Fruit fly (Drosophila melanogaster) whole organism, embryonic: ENCODE data around the gene Torsin.

ENCODE experiments used
- CG10209 ChIP-seq: fragments of 200-800 bp; sonication (Bioruptor generic); optimal IDR thresholded peaks from 3 replicates; lab custom pipeline; 2017; ENCODE audit warnings: missing biosample characterization, mild to moderate bottlenecking, missing genetic modification characterization, missing genetic modification reagents
- CG10543 ChIP-seq: fragments of 200-800 bp; sonication (Bioruptor generic); optimal IDR thresholded peaks from 3 replicates; lab custom pipeline; 2017; ENCODE audit warnings: missing biosample characterization, mild to moderate bottlenecking, missing genetic modification characterization, moderate library complexity
- CG14667 ChIP-seq: fragments of 200-800 bp; sonication (Bioruptor generic); IDR thresholded peaks from 2 replicates; pipeline ENCODE4 v1.3.6; 2022; ENCODE audit warnings: missing biosample characterization, missing genetic modification characterization
- CG16813 ChIP-seq: fragments of 200-800 bp; sonication (Bioruptor generic); IDR thresholded peaks from 3 replicates; pipeline ENCODE4 v1.3.6; 2022; ENCODE audit warnings: missing biosample characterization, missing genetic modification characterization; ENCODE audit not compliant: partially characterized antibody
- CG17359 ChIP-seq: fragments of 200-800 bp; sonication (Bioruptor generic); optimal IDR thresholded peaks from 3 replicates; lab custom pipeline; 2018; ENCODE audit warnings: missing biosample characterization, mild to moderate bottlenecking, missing genetic modification characterization, moderate library complexity
- CG2199 ChIP-seq: fragments of 200-800 bp; sonication (Bioruptor generic); IDR thresholded peaks from 3 replicates; pipeline ENCODE4 v1.3.6; 2022; ENCODE audit warnings: missing biosample characterization, missing genetic modification characterization
- CG33213 ChIP-seq: fragments of 200-800 bp; sonication (Bioruptor generic); optimal IDR thresholded peaks from 3 replicates; lab custom pipeline; 2016; ENCODE audit warnings: missing biosample characterization, missing genetic modification characterization
- CG34422 ChIP-seq: fragments of 200-800 bp; sonication (Bioruptor generic); IDR thresholded peaks from 3 replicates; pipeline ENCODE4 v1.3.6; 2022; ENCODE audit warnings: missing biosample characterization, missing genetic modification characterization
- CG4707 ChIP-seq: fragments of 200-800 bp; sonication (Bioruptor generic); optimal IDR thresholded peaks from 2 replicates; lab custom pipeline; 2018; ENCODE audit warnings: missing biosample characterization, mild to moderate bottlenecking, missing genetic modification characterization, moderate library complexity
- CG6272 ChIP-seq: fragments of 200-800 bp; sonication (Bioruptor generic); IDR thresholded peaks from 2 replicates; pipeline ENCODE4 v1.3.6; 2022; ENCODE audit warnings: missing biosample characterization, missing genetic modification characterization
- CG9609 ChIP-seq: fragments of 200-800 bp; sonication (Bioruptor generic); optimal IDR thresholded peaks from 3 replicates; lab custom pipeline; 2016; ENCODE audit warnings: missing biosample characterization, missing genetic modification characterization
- CG9727 ChIP-seq: fragments of 200-800 bp; sonication (Bioruptor generic); optimal IDR thresholded peaks from 3 replicates; lab custom pipeline; 2017; ENCODE audit warnings: missing biosample characterization, mild to moderate bottlenecking, missing genetic modification characterization
- CG9797 ChIP-seq: fragments of 200-800 bp; sonication (Bioruptor generic); optimal IDR thresholded peaks from 3 replicates; lab custom pipeline; 2018; ENCODE audit warnings: missing biosample characterization, mild to moderate bottlenecking, missing genetic modification characterization
- Camta ChIP-seq: fragments of 200-800 bp; sonication (Bioruptor generic); optimal IDR thresholded peaks from 2 replicates; lab custom pipeline; 2016; ENCODE audit warnings: missing biosample characterization, missing genetic modification characterization
- CoRest ChIP-seq: fragments of 200-800 bp; sonication (Bioruptor generic); optimal IDR thresholded peaks from 3 replicates; lab custom pipeline; 2018; ENCODE audit warnings: missing biosample characterization, mild to moderate bottlenecking, missing genetic modification characterization, moderate library complexity
- Dfd ChIP-seq, 2 experiments: fragments of >200 bp; optimal IDR thresholded peaks; 2 replicates each; lab custom pipeline; 2017; ENCODE audit warnings: missing biosample characterization in 2 of 2, missing genetic modification characterization in 2 of 2
- E2f1 ChIP-seq: fragments of 200-800 bp; sonication (Bioruptor generic); IDR thresholded peaks from 2 replicates; pipeline ENCODE4 v1.3.6; 2022; ENCODE audit warnings: missing biosample characterization, missing genetic modification characterization
- H15 ChIP-seq: fragments of 200-800 bp; sonication (Bioruptor generic); IDR thresholded peaks from 3 replicates; pipeline ENCODE4 v1.3.6; 2022; ENCODE audit warnings: missing biosample characterization, missing genetic modification characterization
- Lim3 ChIP-seq: fragments of 200-800 bp; sonication (Bioruptor generic); IDR thresholded peaks from 2 replicates; pipeline ENCODE4 v1.3.6; 2022; ENCODE audit warnings: missing biosample characterization, missing genetic modification characterization
- Max ChIP-seq: fragments of 200-800 bp; sonication (Bioruptor generic); optimal IDR thresholded peaks from 2 replicates; lab custom pipeline; 2016; ENCODE audit warnings: missing biosample characterization, mild to moderate bottlenecking, missing genetic modification characterization
- Meics ChIP-seq: fragments of 200-800 bp; sonication (Bioruptor generic); optimal IDR thresholded peaks from 2 replicates; lab custom pipeline; 2017; ENCODE audit warnings: missing biosample characterization, mild to moderate bottlenecking, missing genetic modification characterization
- Nf-YC ChIP-seq: fragments of 200-800 bp; optimal IDR thresholded peaks from 3 replicates; lab custom pipeline; 2019; ENCODE audit warnings: missing biosample characterization, mild to moderate bottlenecking, missing genetic modification characterization, moderate library complexity
- Pdp1 ChIP-seq, 2 experiments: fragments of 200-800 bp; sonication (Bioruptor generic); optimal IDR thresholded peaks; 3 replicates each; lab custom pipeline; 2016; ENCODE audit warnings: missing biosample characterization in 2 of 2, missing genetic modification characterization in 2 of 2, mild to moderate bottlenecking in 1 of 2, moderate library complexity in 1 of 2
- Rfx ChIP-seq: fragments of 200-800 bp; sonication (Bioruptor generic); IDR thresholded peaks from 2 replicates; pipeline ENCODE4 v1.3.6; 2022; ENCODE audit warnings: missing biosample characterization, missing genetic modification characterization
- Sox100B ChIP-seq: fragments of 200-800 bp; sonication (Bioruptor generic); optimal IDR thresholded peaks from 3 replicates; lab custom pipeline; 2018; ENCODE audit warnings: missing biosample characterization, mild to moderate bottlenecking, missing genetic modification characterization
- Sox102F ChIP-seq: fragments of 200-800 bp; sonication (Bioruptor generic); optimal IDR thresholded peaks from 2 replicates; lab custom pipeline; 2018; ENCODE audit warnings: missing biosample characterization, mild to moderate bottlenecking, missing genetic modification characterization, moderate library complexity
- Vsx1 ChIP-seq: fragments of 200-800 bp; sonication (Bioruptor generic); optimal IDR thresholded peaks from 2 replicates; lab custom pipeline; 2017; ENCODE audit warnings: missing biosample characterization, mild to moderate bottlenecking, missing genetic modification characterization, missing genetic modification reagents
- caup ChIP-seq: fragments of 200-800 bp; sonication (Bioruptor generic); optimal IDR thresholded peaks from 3 replicates; lab custom pipeline; 2017; ENCODE audit warnings: missing biosample characterization, mild to moderate bottlenecking, missing genetic modification characterization, moderate library complexity; ENCODE audit not compliant: severe bottlenecking
- crp ChIP-seq, 2 experiments: fragments of 200-800 bp; sonication (Bioruptor generic); optimal IDR thresholded peaks; 2 replicates in 1 of 2; 3 replicates in 1 of 2; lab custom pipeline; 2017; ENCODE audit warnings: missing biosample characterization in 2 of 2, missing genetic modification characterization in 2 of 2, mild to moderate bottlenecking in 1 of 2, moderate library complexity in 1 of 2
- cwo ChIP-seq: fragments of 200-800 bp; sonication (Bioruptor generic); optimal IDR thresholded peaks from 3 replicates; lab custom pipeline; 2017; ENCODE audit warnings: missing biosample characterization, missing genetic modification characterization, mild to moderate bottlenecking, moderate library complexity, missing genetic modification reagents
- dm ChIP-seq: fragments of 200-800 bp; sonication (Bioruptor generic); optimal IDR thresholded peaks from 3 replicates; lab custom pipeline; 2016; ENCODE audit warnings: missing biosample characterization, missing genetic modification characterization
- dysf ChIP-seq: fragments of 200-800 bp; sonication (Bioruptor generic); IDR thresholded peaks from 3 replicates; pipeline ENCODE4 v1.3.6; 2022; ENCODE audit warnings: missing biosample characterization, missing genetic modification characterization
- ewg ChIP-seq: fragments of 200-800 bp; sonication (Bioruptor generic); optimal IDR thresholded peaks from 3 replicates; lab custom pipeline; 2017; ENCODE audit warnings: mild to moderate bottlenecking, missing biosample characterization, missing genetic modification reagents, missing genetic modification characterization
- gfzf ChIP-seq: fragments of 200-800 bp; sonication (Bioruptor generic); optimal IDR thresholded peaks from 2 replicates; lab custom pipeline; 2016; ENCODE audit warnings: missing biosample characterization, mild to moderate bottlenecking, missing genetic modification characterization, moderate library complexity
- grn ChIP-seq: fragments of 200-800 bp; sonication (Bioruptor generic); optimal IDR thresholded peaks from 3 replicates; lab custom pipeline; 2017; ENCODE audit warnings: missing biosample characterization, missing genetic modification characterization
- gsb-n ChIP-seq: fragments of 200-800 bp; sonication (Bioruptor generic); optimal IDR thresholded peaks from 3 replicates; lab custom pipeline; 2018; ENCODE audit warnings: missing biosample characterization, mild to moderate bottlenecking, missing genetic modification characterization
- h ChIP-seq: fragments of >200 bp; optimal IDR thresholded peaks from 2 replicates; lab custom pipeline; 2017
- ham ChIP-seq: fragments of 200-800 bp; sonication (Bioruptor generic); IDR thresholded peaks from 2 replicates; pipeline ENCODE4 v1.3.6; 2022; ENCODE audit warnings: missing biosample characterization, missing genetic modification characterization
- hbn ChIP-seq: fragments of 200-800 bp; sonication (Bioruptor generic); IDR thresholded peaks from 2 replicates; pipeline ENCODE4 v1.3.6; 2022; ENCODE audit warnings: missing biosample characterization, missing genetic modification characterization; ENCODE audit not compliant: partially characterized antibody
- jigr1 ChIP-seq: fragments of 200-800 bp; sonication (Bioruptor generic); IDR thresholded peaks from 3 replicates; pipeline ENCODE4 v1.3.6; 2022; ENCODE audit warnings: missing biosample characterization, missing genetic modification characterization
- luna ChIP-seq: fragments of 200-800 bp; sonication (Bioruptor generic); optimal IDR thresholded peaks from 2 replicates; lab custom pipeline; 2016; ENCODE audit warnings: missing biosample characterization, missing genetic modification characterization
- maf-S ChIP-seq: fragments of 200-800 bp; sonication (Bioruptor generic); optimal IDR thresholded peaks from 2 replicates; lab custom pipeline; 2016; ENCODE audit warnings: missing biosample characterization, missing genetic modification characterization
- mirr ChIP-seq: fragments of 200-800 bp; sonication (Bioruptor generic); optimal IDR thresholded peaks from 3 replicates; lab custom pipeline; 2018; ENCODE audit warnings: missing biosample characterization, mild to moderate bottlenecking, missing genetic modification characterization
- pfk ChIP-seq: fragments of 200-800 bp; sonication (Bioruptor generic); optimal IDR thresholded peaks from 2 replicates; lab custom pipeline; 2018; ENCODE audit warnings: missing biosample characterization, mild to moderate bottlenecking, missing genetic modification characterization, moderate library complexity
- salm ChIP-seq: fragments of 200-800 bp; sonication (Bioruptor generic); optimal IDR thresholded peaks from 2 replicates; lab custom pipeline; 2018; ENCODE audit warnings: missing biosample characterization, mild to moderate bottlenecking, missing genetic modification characterization
- sug ChIP-seq: fragments of 200-800 bp; optimal IDR thresholded peaks from 2 replicates; lab custom pipeline; 2019; ENCODE audit warnings: missing biosample characterization, mild to moderate bottlenecking, missing genetic modification characterization, moderate library complexity
- tio ChIP-seq: fragments of 200-800 bp; sonication (Bioruptor generic); optimal IDR thresholded peaks from 2 replicates; lab custom pipeline; 2017; ENCODE audit warnings: missing biosample characterization, missing genetic modification characterization, inconsistent platforms
- vvl ChIP-seq: fragments of 200-800 bp; sonication (Bioruptor generic); IDR thresholded peaks from 2 replicates; pipeline ENCODE4 v1.3.6; 2022; ENCODE audit warnings: missing biosample characterization, missing genetic modification characterization
- wdn ChIP-seq: fragments of 200-800 bp; sonication (Bioruptor generic); IDR thresholded peaks from 2 replicates; pipeline ENCODE4 v1.3.6; 2022; ENCODE audit warnings: missing biosample characterization, missing genetic modification characterization
- zen2 ChIP-seq: fragments of 200-800 bp; sonication (Bioruptor generic); IDR thresholded peaks from 3 replicates; pipeline ENCODE4 v1.3.6; 2022; ENCODE audit warnings: missing biosample characterization, missing genetic modification characterization; ENCODE audit not compliant: partially characterized antibody

Torsin gene

dm6 chrX:4684444-4684924 lies 34.7 kb upstream of the Torsin start (continued):
- TF ChIP-seq dm (GFP tag; lab: Kevin White, UChicago) (peak; percentile 83), ewg (peak; percentile 64), CG14667 (peak; percentile 86), zen2 (GFP tag; lab: Robert Waterston, UW) (peak; percentile 71; the same call in 2 of the 3 replicates), tio (no peak), Max (peak; percentile 39), Rfx (GFP tag; lab: Robert Waterston, UW) (peak; percentile 96), Lim3 (GFP tag; lab: Robert Waterston, UW) (peak; percentile 66), Camta (GFP tag; lab: Kevin White, UChicago) (peak; percentile 69), mirr (peak; percentile 85), wdn (peak; percentile 82), CG16813 (GFP tag; lab: Robert Waterston, UW) (peak; percentile 89), CG17359 (tag; lab: Kevin White, UChicago) (peak; percentile 74), hbn (GFP tag; lab: Robert Waterston, UW) (peak; percentile 68), Sox102F (GFP tag; lab: Kevin White, UChicago) (peak; percentile 74), vvl (peak; percentile 94), caup (GFP tag; lab: Kevin White, UChicago) (peak; percentile 85), Sox100B (GFP tag; lab: Kevin White, UChicago) (peak; percentile 40), luna (GFP tag; lab: Kevin White, UChicago) (no peak), CG9797 (GFP tag; lab: Kevin White, UChicago) (peak; percentile 72), grn (GFP tag; lab: Kevin White, UChicago) (peak; percentile 39), gfzf (GFP tag; lab: Kevin White, UChicago) (peak; percentile 59), E2f1 (GFP tag; lab: Robert Waterston, UW) (peak; percentile 87), H15 (peak; percentile 74), crp (GFP tag; optimal IDR thresholded peaks at IDR 0.05; lab: Kevin White, UChicago) (peak in 1 of 2 experiments; percentile 43), CG9609 (peak; percentile 81), Nf-YC (tag; lab: Kevin White, UChicago) (peak; percentile 87), maf-S (peak; percentile 76), jigr1 (GFP tag; lab: Robert Waterston, UW) (peak; percentile 51; the same call in 1 of the 3 replicates), ham (peak; percentile 76), CG4707 (GFP tag; lab: Kevin White, UChicago) (no peak), CG10543 (GFP tag; lab: Kevin White, UChicago) (peak; percentile 91), Vsx1 (GFP tag; lab: Kevin White, UChicago) (peak; percentile 40), dysf (peak; percentile 91), CoRest (tag; lab: Kevin White, UChicago) (peak; percentile 91), CG34422 (GFP tag; lab: Robert Waterston, UW) (peak; percentile 94), pfk (peak; percentile 16), sug (tag; lab: Kevin White, UChicago) (peak; percentile 90), CG9727 (peak; percentile 77), CG2199 (GFP tag; lab: Robert Waterston, UW) (0 out of 3 replicates have a peak, but pooled peaks have one; percentile 56), h (lab: Kevin White, UChicago) (no peak), Meics (peak; percentile 84), CG33213 (GFP tag; lab: Kevin White, UChicago) (peak; percentile 75), CG10209 (GFP tag; lab: Kevin White, UChicago) (peak; percentile 83), CG6272 (peak; percentile 82), gsb-n (peak; percentile 23), salm (tag; lab: Kevin White, UChicago) (peak; percentile 31), Dfd (GFP tag; optimal IDR thresholded peaks at IDR 0.05; lab: Kevin White, UChicago) (no peak), cwo (GFP tag; lab: Kevin White, UChicago) (peak; percentile 72), Pdp1 (GFP tag; optimal IDR thresholded peaks at IDR 0.05; lab: Kevin White, UChicago) (peak; percentile 84 to 100)
